Worm (Caenorhabditis elegans) whole organism, L1 larva: ENCODE measurements around the gene atp-4.

Experiments used
- ceh-82 ChIP-seq, 3 experiments: fragments of 150-350 bp in 1 of 3; sonication (generic microtip) in 2 of 3; optimal IDR thresholded peaks; 2 replicates each; lab custom pipeline; 2014 to 2017; ENCODE audit warnings: missing biosample characterization in 3 of 3, missing genetic modification characterization in 3 of 3
- lin-39 ChIP-seq: fragments of 150-350 bp; optimal IDR thresholded peaks from 2 replicates; lab custom pipeline; 2014; ENCODE audit warnings: missing biosample characterization, missing genetic modification reagents, missing genetic modification characterization
- nhr-237 ChIP-seq: fragments of 150-350 bp; optimal IDR thresholded peaks from 2 replicates; lab custom pipeline; 2014; ENCODE audit warnings: missing biosample characterization, missing genetic modification characterization
- skn-1 ChIP-seq: fragments of 150-350 bp; optimal IDR thresholded peaks from 2 replicates; lab custom pipeline; 2014; ENCODE audit warnings: missing biosample characterization, missing genetic modification characterization
- unc-62 ChIP-seq: fragments of 150-350 bp; optimal IDR thresholded peaks from 2 replicates; lab custom pipeline; 2014; ENCODE audit warnings: missing biosample characterization, missing genetic modification reagents, missing genetic modification characterization

- no peak for TF ChIP-seq ceh-82 (tag; optimal IDR thresholded peaks at IDR 0.05; lab: Kevin White, UChicago)
- no peak for TF ChIP-seq nhr-237 (tag; lab: Kevin White, UChicago)
- TF ChIP-seq skn-1 (tag; lab: Kevin White, UChicago) = no peak
- TF ChIP-seq unc-62 (GFP tag; lab: Kevin White, UChicago) = no peak
- no peak for TF ChIP-seq lin-39 (tag; lab: Kevin White, UChicago)
These were observed 2.9 kb downstream of the atp-4 start, which contains the start of gene urb-1 for ce11 chrV:6424055-6424454.
